Worm (Caenorhabditis elegans): ENCODE results near the gene F25E2.3.

ce11 chrX:823736-824135 is 10.8 kb upstream of the F25E2.3 start:
- TF ChIP-seq ama-1 (optimal IDR thresholded peaks at IDR 0.05) (no peak), ceh-36 (tag; optimal IDR thresholded peaks at IDR 0.05) (no peak)
